Fruit fly (Drosophila melanogaster): ENCODE results near the gene SPH93.

dm6 chr2L:17427929-17428456 is 27.7 kb downstream of the SPH93 start:
- peak; percentile 1 for TF ChIP-seq Hr96 (GFP tag; optimal IDR thresholded peaks at IDR 0.05)
- no peak for TF ChIP-seq bab1 (GFP tag; optimal IDR thresholded peaks at IDR 0.05)
- TF ChIP-seq CG7045 (GFP tag; optimal IDR thresholded peaks at IDR 0.05): no peak
- peak; percentile 26 for TF ChIP-seq toe (GFP tag; optimal IDR thresholded peaks at IDR 0.05)
- peak; percentile 28 for TF ChIP-seq CG7101 (tag; optimal IDR thresholded peaks at IDR 0.05)
- TF ChIP-seq CG12768 (GFP tag; optimal IDR thresholded peaks at IDR 0.05): peak; percentile 47

Measured in whole organism, adult.